Fruit fly (Drosophila melanogaster): ENCODE measurements around the gene Dup99B.
A peak's percentile ranks its signal among the peaks of the same experiment; 100 is the strongest.

Gene Dup99B

DNA sequence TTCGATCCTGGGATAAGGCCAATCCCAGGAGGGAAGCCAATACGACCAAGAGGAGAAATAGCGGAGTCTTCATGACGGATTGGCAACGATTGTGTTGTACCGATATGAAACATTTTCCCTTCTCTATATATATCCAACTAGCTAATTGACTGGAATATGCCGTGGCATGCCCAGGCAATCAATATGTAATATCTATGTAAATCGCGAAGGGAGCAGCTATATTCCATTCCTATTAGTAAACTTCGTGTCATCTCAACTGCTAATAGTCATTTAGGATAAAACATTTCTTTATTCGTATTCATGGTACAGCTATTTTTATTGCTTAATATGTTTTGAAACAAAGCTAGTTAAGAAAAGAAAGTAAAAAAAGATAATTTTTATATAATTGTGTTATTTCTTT lies at the start of gene Dup99B:
TSS of gene Dup99B (minus strand) at position 101 of the 400 bp plus-strand sequence.
- TF ChIP-seq noc (tag; optimal IDR thresholded peaks at IDR 0.05), result no peak

dm6 chr3R:29764249-29765042 lies 49.3 kb upstream of the Dup99B start:
- TF ChIP-seq noc (tag; optimal IDR thresholded peaks at IDR 0.05), result no peak

DNA sequence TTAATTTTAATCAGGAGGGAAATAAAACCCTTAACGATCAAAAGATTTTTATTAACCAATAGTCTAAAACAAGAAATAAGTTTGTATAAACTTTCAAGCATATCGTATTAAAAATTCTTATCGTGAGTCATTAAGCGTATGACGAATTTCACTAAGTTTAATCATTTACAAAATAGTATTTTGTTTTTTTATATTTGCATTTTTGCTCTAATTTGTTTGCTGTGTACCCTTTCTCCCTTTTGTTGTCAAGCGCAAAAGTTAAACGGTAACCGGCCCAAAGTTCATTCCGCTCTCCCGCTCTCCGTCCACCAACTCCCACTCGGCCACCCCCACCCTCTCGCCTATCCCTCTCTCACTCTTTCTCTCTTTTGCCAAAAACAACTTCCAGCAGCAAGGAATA lies 48.6 kb upstream of the Dup99B start:
- TF ChIP-seq noc (tag; optimal IDR thresholded peaks at IDR 0.05), result no peak

- no peak for TF ChIP-seq noc (tag; optimal IDR thresholded peaks at IDR 0.05)
Measured at dm6 chr3R:29763154-29763553, 48.0 kb upstream of the Dup99B start.

DNA sequence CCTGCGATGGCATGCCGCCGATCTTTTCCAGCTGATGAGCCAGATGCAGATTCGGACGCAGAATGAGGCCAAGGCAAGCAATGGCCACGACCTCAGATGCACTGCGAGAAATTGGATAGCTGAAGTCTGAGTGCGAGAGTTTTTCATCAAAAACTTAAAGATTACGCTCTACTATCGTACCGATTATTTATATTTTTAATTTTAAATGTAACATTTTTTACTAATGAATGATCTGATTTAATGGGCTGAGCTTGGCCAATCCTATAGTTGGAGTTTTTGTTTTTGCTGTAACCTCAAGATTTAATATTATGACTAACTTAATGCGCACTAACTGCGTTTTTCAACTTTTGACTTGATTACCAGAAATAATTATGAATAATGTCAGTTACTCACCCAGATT lies 47.1 kb upstream of the Dup99B start:
- TF ChIP-seq noc (tag; optimal IDR thresholded peaks at IDR 0.05), result no peak

DNA sequence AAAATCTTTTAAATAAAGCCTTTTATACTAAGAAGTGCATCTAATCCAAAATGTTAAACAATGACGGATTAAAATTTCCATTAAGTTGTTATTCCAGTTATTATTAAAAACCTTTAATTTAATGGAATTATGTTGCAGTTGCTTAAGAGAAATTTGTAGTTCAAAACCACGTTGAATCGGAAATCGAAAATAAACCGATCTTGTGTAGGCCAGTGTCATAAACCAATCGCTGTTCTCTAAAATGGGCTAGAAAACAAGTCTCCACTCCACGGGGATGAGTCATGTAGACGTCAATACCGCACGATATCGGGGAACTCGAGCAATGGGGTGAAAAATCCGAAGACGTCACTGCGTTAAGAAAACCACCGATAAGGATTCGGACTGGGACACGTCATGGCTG lies 46.4 kb upstream of the Dup99B start:
- no peak for TF ChIP-seq noc (tag; optimal IDR thresholded peaks at IDR 0.05)

DNA sequence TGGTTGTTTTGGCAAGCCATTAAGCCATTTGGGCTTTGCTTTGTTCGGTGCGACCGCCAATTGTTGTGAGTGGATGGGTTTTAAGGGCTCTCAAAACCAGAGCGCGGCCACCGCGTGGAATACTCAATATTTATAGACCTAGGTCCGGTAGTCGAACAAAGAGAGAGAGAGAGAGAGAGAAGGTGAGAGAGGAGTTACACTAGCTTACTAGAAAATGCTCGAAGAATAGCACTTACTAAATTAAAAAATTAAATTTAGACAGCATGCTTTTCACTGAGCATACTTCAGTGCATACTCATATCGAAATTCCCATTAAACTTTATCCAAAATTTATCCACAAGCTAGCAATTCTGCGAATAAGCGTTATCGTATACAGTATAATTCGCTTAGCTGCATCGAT lies 44.9 kb upstream of the Dup99B start:
- TF ChIP-seq noc (tag; optimal IDR thresholded peaks at IDR 0.05), result no peak

DNA sequence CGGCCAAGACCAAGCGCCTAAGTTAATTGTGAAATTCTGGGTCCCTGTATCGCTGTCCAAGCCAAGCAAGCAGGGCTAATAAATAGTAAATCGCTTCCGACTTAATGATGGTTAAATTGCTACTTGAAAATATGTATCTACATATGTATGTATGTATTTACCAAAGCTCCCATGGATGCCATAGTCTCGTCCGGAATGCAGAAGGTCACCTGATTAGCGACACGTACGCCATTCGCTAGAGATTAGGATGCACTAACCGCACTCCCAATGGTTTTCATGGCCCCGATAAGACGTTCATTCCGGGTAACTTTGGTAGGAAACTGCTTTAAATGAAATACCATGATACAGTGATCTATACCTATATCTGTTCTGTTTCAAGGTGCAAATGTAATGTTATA lies 43.6 kb upstream of the Dup99B start:
- no peak for TF ChIP-seq noc (tag; optimal IDR thresholded peaks at IDR 0.05)

- no peak for TF ChIP-seq noc (tag; optimal IDR thresholded peaks at IDR 0.05)
Measured at dm6 chr3R:29758129-29758733, 43.1 kb upstream of the Dup99B start.

dm6 chr3R:29757681-29758080 lies 42.5 kb upstream of the Dup99B start:
- TF ChIP-seq noc (tag; optimal IDR thresholded peaks at IDR 0.05), result no peak

dm6 chr3R:29757226-29757625 lies 42.0 kb upstream of the Dup99B start:
- TF ChIP-seq noc (tag; optimal IDR thresholded peaks at IDR 0.05), result no peak

DNA sequence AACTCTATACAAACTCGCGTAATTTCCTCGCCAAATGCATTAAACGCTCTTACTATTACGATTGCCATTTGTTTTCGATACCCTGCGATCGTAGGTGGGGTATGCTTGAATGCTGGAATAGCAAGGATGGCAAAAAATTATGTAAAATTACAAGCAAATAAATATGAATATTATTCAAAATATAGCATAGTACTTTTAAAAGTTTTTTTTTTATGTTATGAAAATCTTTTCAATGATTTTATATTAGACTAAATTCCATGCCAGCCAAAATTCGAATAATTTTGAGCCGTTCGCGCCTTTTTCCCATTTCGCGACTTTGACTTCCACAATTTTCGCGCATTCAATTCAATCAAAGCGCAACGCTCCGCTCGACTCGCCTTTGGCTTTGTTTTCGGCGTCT lies 41.0 kb upstream of the Dup99B start:
- no peak for TF ChIP-seq noc (tag; optimal IDR thresholded peaks at IDR 0.05)

DNA sequence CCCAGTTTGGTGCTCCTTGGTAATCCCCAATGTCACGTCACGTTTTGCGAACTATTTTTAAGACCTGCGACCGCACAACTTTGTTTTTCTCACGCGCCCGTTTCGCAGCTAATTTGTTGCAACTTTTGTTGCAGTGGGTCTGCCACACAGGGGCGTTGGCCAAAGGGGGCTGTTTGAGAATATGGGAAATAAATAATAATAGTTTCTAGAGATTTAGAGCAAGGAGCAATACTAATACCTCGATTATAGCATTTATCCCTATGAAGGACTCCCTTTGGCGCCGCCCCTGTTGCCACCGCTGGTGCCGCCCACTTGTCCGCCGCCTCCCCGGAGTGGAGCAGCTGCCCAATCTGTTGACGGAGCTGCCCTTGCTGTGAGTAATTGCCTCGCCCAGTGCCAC lies 40.1 kb upstream of the Dup99B start:
- no peak for TF ChIP-seq noc (tag; optimal IDR thresholded peaks at IDR 0.05)

DNA sequence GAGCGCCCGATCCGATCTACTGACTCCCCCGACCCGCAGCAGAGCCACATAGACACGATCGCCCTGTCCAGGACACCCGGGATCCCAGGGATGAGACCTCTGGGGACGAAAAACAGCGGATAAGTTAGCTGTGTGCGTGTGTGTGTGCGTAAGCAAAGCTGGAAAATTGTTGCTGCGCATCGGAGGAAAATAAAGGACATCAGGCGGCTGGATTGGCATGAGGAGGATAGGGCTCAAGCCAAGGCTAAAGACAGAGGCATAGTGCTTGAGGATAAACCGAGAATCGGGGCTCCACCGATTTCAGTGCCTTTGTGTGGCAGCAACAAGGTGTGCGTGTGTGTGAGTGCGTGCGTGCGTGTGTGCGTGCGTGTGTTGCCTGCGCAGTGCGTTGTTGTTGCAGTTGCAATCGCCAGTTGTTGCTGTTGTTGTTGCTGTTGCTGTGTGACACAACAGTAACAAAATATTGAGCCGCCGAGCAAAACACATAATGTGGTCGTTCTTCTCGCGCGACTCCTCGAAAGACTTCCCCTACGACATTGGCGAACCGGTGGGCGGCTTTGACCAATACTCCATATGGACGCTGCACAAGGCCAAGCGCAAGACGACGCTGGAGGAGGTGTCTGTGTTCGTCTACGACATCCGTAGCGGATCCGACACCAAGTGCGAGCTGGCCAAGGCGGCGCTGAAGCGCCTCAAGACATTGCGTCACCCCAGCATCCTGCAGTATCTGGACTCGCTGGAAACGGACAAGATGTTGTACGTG lies 34.3 kb upstream of the Dup99B start:
- no peak for TF ChIP-seq noc (tag; optimal IDR thresholded peaks at IDR 0.05)

- TF ChIP-seq noc (tag; optimal IDR thresholded peaks at IDR 0.05), result no peak
Measured at dm6 chr3R:29748591-29749303, 33.6 kb upstream of the Dup99B start, which contains the start of the genes ATPsyngamma and yata. ATPsyngamma (minus strand) TSS chr3R:29749163. yata (plus strand) TSS chr3R:29749219.

dm6 chr3R:29745056-29745455 lies 29.9 kb upstream of the Dup99B start, which contains the start of the genes Wdr24 and IntS11:
Wdr24 (minus strand) TSS chr3R:29745092.
IntS11 (plus strand) TSS chr3R:29745337.
- peak; percentile 88 for TF ChIP-seq noc (tag; optimal IDR thresholded peaks at IDR 0.05)

Data from whole organism, larva.